Fruit fly (Drosophila melanogaster) whole organism, wandering third instar larva: ENCODE measurements around the gene Glut1.
A peak's percentile ranks its signal among the peaks of the same experiment; 100 is the strongest.

Experiments
- Abd-B ChIP-seq: fragments of >200 bp; optimal IDR thresholded peaks from 2 replicates; lab custom pipeline; 2017; ENCODE audit warnings: missing biosample characterization, missing genetic modification characterization
- CG32264 ChIP-seq: fragments of 200-800 bp; sonication (Bioruptor generic); optimal IDR thresholded peaks from 2 replicates; lab custom pipeline; 2016; ENCODE audit warnings: missing biosample characterization, missing genetic modification characterization
- CG9705 ChIP-seq: fragments of 200-800 bp; sonication (Bioruptor generic); optimal IDR thresholded peaks from 2 replicates; lab custom pipeline; 2018; ENCODE audit warnings: missing biosample characterization, mild to moderate bottlenecking, missing genetic modification characterization
- CrebA ChIP-seq: fragments of 200-800 bp; sonication (Bioruptor generic); optimal IDR thresholded peaks from 2 replicates; lab custom pipeline; 2016; ENCODE audit warnings: missing biosample characterization, mild to moderate bottlenecking, missing genetic modification characterization, borderline replicate concordance
- Dfd ChIP-seq: fragments of >200 bp; optimal IDR thresholded peaks from 2 replicates; lab custom pipeline; 2017; ENCODE audit warnings: missing biosample characterization, missing genetic modification characterization
- Dif ChIP-seq: fragments of 200-275, 200-300 bp; sonication (Bioruptor generic); optimal IDR thresholded peaks from 2 replicates; lab custom pipeline; 2018; ENCODE audit warnings: missing biosample characterization, missing genetic modification characterization; ENCODE audit not compliant: partially characterized antibody
- GATAd ChIP-seq: sonication (Bioruptor generic); optimal IDR thresholded peaks from 2 replicates; lab custom pipeline; 2016; ENCODE audit warnings: missing biosample characterization, missing genetic modification characterization
- HLH106 ChIP-seq: fragments of 200-800 bp; optimal IDR thresholded peaks from 3 replicates; lab custom pipeline; 2019; ENCODE audit warnings: missing biosample characterization, mild to moderate bottlenecking, missing genetic modification characterization, moderate library complexity
- Hnf4 ChIP-seq: fragments of 200-800 bp; sonication (Bioruptor generic); optimal IDR thresholded peaks from 2 replicates; lab custom pipeline; 2016; ENCODE audit warnings: missing biosample characterization, mild to moderate bottlenecking, missing genetic modification characterization
- Hr78 ChIP-seq: fragments of >200 bp; optimal IDR thresholded peaks from 2 replicates; lab custom pipeline; 2017; ENCODE audit warnings: missing biosample characterization, missing genetic modification characterization
- Hr83 ChIP-seq: fragments of 200-300 bp; sonication (Bioruptor generic); optimal IDR thresholded peaks from 2 replicates; lab custom pipeline; 2016; ENCODE audit warnings: missing biosample characterization, mild to moderate bottlenecking, missing genetic modification characterization, moderate library complexity; ENCODE audit not compliant: poor library complexity, severe bottlenecking
- Jra ChIP-seq: sonication (Bioruptor generic); optimal IDR thresholded peaks from 2 replicates; lab custom pipeline; 2016; ENCODE audit warnings: missing biosample characterization, missing genetic modification characterization
- Mio ChIP-seq: sonication (Bioruptor generic); optimal IDR thresholded peaks from 2 replicates; lab custom pipeline; 2016; ENCODE audit warnings: missing biosample characterization, missing genetic modification characterization
- Myc ChIP-seq: fragments of >200 bp; optimal IDR thresholded peaks from 2 replicates; lab custom pipeline; 2017
- N ChIP-seq: fragments of >200 bp; optimal IDR thresholded peaks from 2 replicates; lab custom pipeline; 2018; ENCODE audit warnings: missing biosample characterization, missing external identifiers, missing genetic modification characterization
- OdsH ChIP-seq: fragments of 200-800 bp; sonication (Bioruptor generic); optimal IDR thresholded peaks from 2 replicates; lab custom pipeline; 2016; ENCODE audit warnings: missing biosample characterization, mild to moderate bottlenecking, missing genetic modification characterization
- Rel ChIP-seq, 2 experiments: fragments of 200-800 bp; sonication (Bioruptor generic) in 1 of 2; optimal IDR thresholded peaks; 2 replicates in 1 of 2; 3 replicates in 1 of 2; lab custom pipeline; 2016 to 2019; ENCODE audit warnings: mild to moderate bottlenecking in 2 of 2, missing biosample characterization in 2 of 2, missing genetic modification characterization in 2 of 2, moderate library complexity in 1 of 2
- Sp1 ChIP-seq: fragments of 200-800 bp; sonication (Bioruptor generic); optimal IDR thresholded peaks from 3 replicates; lab custom pipeline; 2019; ENCODE audit warnings: missing biosample characterization, mild to moderate bottlenecking, missing genetic modification characterization, moderate library complexity
- Vsx2 ChIP-seq: fragments of 200-300, 225-300 bp; sonication (Bioruptor generic); optimal IDR thresholded peaks from 2 replicates; lab custom pipeline; 2018; ENCODE audit warnings: missing biosample characterization, missing genetic modification characterization; ENCODE audit not compliant: partially characterized antibody
- br ChIP-seq: fragments of 200-800 bp; sonication (Bioruptor generic); optimal IDR thresholded peaks from 2 replicates; lab custom pipeline; 2016; ENCODE audit warnings: missing biosample characterization, missing genetic modification characterization
- brk ChIP-seq: fragments of 200-800 bp; sonication (Bioruptor generic); optimal IDR thresholded peaks from 2 replicates; lab custom pipeline; 2016; ENCODE audit warnings: missing biosample characterization, mild to moderate bottlenecking, missing genetic modification characterization
- dl ChIP-seq, 2 experiments: fragments of 175-275, 200-275 bp in 1 of 2; fragments of 200-275 bp in 1 of 2; sonication (Bioruptor generic); optimal IDR thresholded peaks; lab custom pipeline; 2018; ENCODE audit warnings: mild to moderate bottlenecking in 2 of 2, missing biosample characterization in 2 of 2, missing genetic modification characterization in 2 of 2, moderate library complexity in 2 of 2; ENCODE audit not compliant: partially characterized antibody in 2 of 2, insufficient read depth in 1 of 2
- dmrt93B ChIP-seq: fragments of 200-800 bp; sonication (Bioruptor generic); optimal IDR thresholded peaks from 2 replicates; lab custom pipeline; 2018; ENCODE audit warnings: missing biosample characterization, mild to moderate bottlenecking, missing genetic modification characterization
- dsf ChIP-seq: sonication (Bioruptor generic); optimal IDR thresholded peaks from 2 replicates; lab custom pipeline; 2016; ENCODE audit warnings: missing biosample characterization, missing genetic modification characterization, borderline replicate concordance
- ey ChIP-seq: fragments of 200-800 bp; sonication (Bioruptor generic); optimal IDR thresholded peaks from 2 replicates; lab custom pipeline; 2016; ENCODE audit warnings: missing biosample characterization, missing genetic modification characterization
- foxo ChIP-seq, 2 experiments: fragments of 200-800 bp; sonication (Bioruptor generic); optimal IDR thresholded peaks; 2 replicates in 1 of 2; 3 replicates in 1 of 2; lab custom pipeline; 2016 to 2017; ENCODE audit warnings: missing biosample characterization in 2 of 2, missing genetic modification characterization in 2 of 2
- fru ChIP-seq: fragments of 200-800 bp; sonication (Bioruptor generic); optimal IDR thresholded peaks from 3 replicates; lab custom pipeline; 2016; ENCODE audit warnings: missing biosample characterization, mild to moderate bottlenecking, missing genetic modification characterization
- h ChIP-seq: fragments of 200-800 bp; sonication (Bioruptor generic); optimal IDR thresholded peaks from 3 replicates; lab custom pipeline; 2016; ENCODE audit warnings: missing biosample characterization, mild to moderate bottlenecking, missing genetic modification characterization
- jim ChIP-seq: fragments of 175-275, 200-325 bp; sonication (Bioruptor generic); optimal IDR thresholded peaks from 2 replicates; lab custom pipeline; 2016; ENCODE audit warnings: missing biosample characterization, mild to moderate bottlenecking, missing genetic modification characterization
- lola ChIP-seq: fragments of >200 bp; optimal IDR thresholded peaks from 2 replicates; lab custom pipeline; 2017; ENCODE audit warnings: missing biosample characterization, missing genetic modification characterization
- pan ChIP-seq: fragments of >200 bp; optimal IDR thresholded peaks from 2 replicates; lab custom pipeline; 2017
- psq ChIP-seq: fragments of 200-800 bp; sonication (Bioruptor generic); optimal IDR thresholded peaks from 3 replicates; lab custom pipeline; 2017; ENCODE audit warnings: missing biosample characterization, mild to moderate bottlenecking, missing genetic modification characterization, moderate library complexity
- rgr ChIP-seq: fragments of 200-800 bp; sonication (Bioruptor generic); optimal IDR thresholded peaks from 3 replicates; lab custom pipeline; 2016; ENCODE audit warnings: missing biosample characterization, mild to moderate bottlenecking, missing genetic modification characterization
- sage ChIP-seq: fragments of 200-800 bp; sonication (Bioruptor generic); optimal IDR thresholded peaks from 2 replicates; lab custom pipeline; 2016; ENCODE audit warnings: missing biosample characterization, mild to moderate bottlenecking, missing genetic modification characterization
- sv ChIP-seq: fragments of 200-800 bp; sonication (Bioruptor generic); optimal IDR thresholded peaks from 3 replicates; lab custom pipeline; 2016; ENCODE audit warnings: missing biosample characterization, missing genetic modification characterization
- tai ChIP-seq: sonication (Bioruptor generic); optimal IDR thresholded peaks from 2 replicates; lab custom pipeline; 2016; ENCODE audit warnings: missing biosample characterization, missing genetic modification characterization
- usp ChIP-seq: fragments of >200 bp; optimal IDR thresholded peaks from 2 replicates; lab custom pipeline; 2017; ENCODE audit warnings: missing biosample characterization, missing genetic modification characterization
- woc ChIP-seq: sonication (Bioruptor generic); optimal IDR thresholded peaks from 2 replicates; lab custom pipeline; 2016; ENCODE audit warnings: missing biosample characterization, mild to moderate bottlenecking, missing genetic modification characterization

The Glut1 gene

DNA sequence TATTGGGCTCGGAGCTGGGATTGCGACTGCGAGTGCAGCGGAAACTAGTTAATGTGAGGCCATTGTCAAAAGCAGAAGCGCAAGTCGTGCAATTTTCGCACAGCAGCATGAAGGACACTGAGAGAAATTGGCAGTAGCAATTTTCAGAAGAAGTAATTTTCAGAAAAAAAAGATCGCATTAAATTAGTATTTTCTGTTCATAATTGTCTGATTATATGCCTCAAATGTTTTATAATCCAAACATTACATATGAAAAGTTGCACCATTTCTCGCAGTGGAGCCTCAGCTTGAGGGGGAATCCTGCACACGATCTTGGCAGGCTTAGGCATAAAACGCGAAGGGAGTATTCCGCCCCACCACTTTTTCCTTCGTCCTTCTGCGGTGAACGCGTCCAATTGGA lies 9.5 kb upstream of the Glut1 start:
- TF ChIP-seq dl (GFP tag; optimal IDR thresholded peaks at IDR 0.05; lab: Kevin White, UChicago; ENCODE audit: insufficient read depth in 1 of 2, partially characterized antibody in 2 of 2) (no peak), lola (GFP tag; lab: Kevin White, UChicago) (no peak), Sp1 (GFP tag; lab: Kevin White, UChicago) (peak; percentile 76), psq (GFP tag; lab: Kevin White, UChicago) (peak; percentile 49), OdsH (GFP tag; lab: Kevin White, UChicago) (peak; percentile 66), foxo (GFP tag; optimal IDR thresholded peaks at IDR 0.05; lab: Kevin White, UChicago) (peak in 1 of 2 experiments; percentile 73), Hr78 (GFP tag; lab: Kevin White, UChicago) (no peak), Jra (GFP tag; lab: Kevin White, UChicago) (peak; percentile 35), Myc (lab: Kevin White, UChicago) (no peak), GATAd (GFP tag; lab: Kevin White, UChicago) (no peak), h (GFP tag; lab: Kevin White, UChicago) (peak; percentile 75), Mio (GFP tag; lab: Kevin White, UChicago) (no peak), rgr (peak; percentile 76), ey (GFP tag; lab: Kevin White, UChicago) (peak; percentile 71), Vsx2 (GFP tag; lab: Kevin White, UChicago) (no peak), CG9705 (GFP tag; lab: Kevin White, UChicago) (peak; percentile 32), pan (no peak), Dfd (GFP tag; lab: Kevin White, UChicago) (no peak), Rel (GFP tag; optimal IDR thresholded peaks at IDR 0.05; lab: Kevin White, UChicago) (no peak), Rel (tag; optimal IDR thresholded peaks at IDR 0.05; lab: Kevin White, UChicago) (peak; percentile 36), tai (peak; percentile 54), usp (no peak), dsf (no peak), fru (GFP tag; lab: Kevin White, UChicago) (peak; percentile 81), sv (GFP tag; lab: Kevin White, UChicago) (no peak), CG32264 (GFP tag; lab: Kevin White, UChicago) (no peak), Hnf4 (GFP tag; lab: Kevin White, UChicago) (peak; percentile 56), Dif (no peak), dmrt93B (GFP tag; lab: Kevin White, UChicago) (peak; percentile 31), Hr83 (no peak), jim (GFP tag; lab: Kevin White, UChicago) (no peak), woc (GFP tag; lab: Kevin White, UChicago) (no peak), HLH106 (tag; lab: Kevin White, UChicago) (peak; percentile 75), Abd-B (GFP tag; lab: Kevin White, UChicago) (no peak), brk (peak; percentile 56), N (GFP tag; lab: Kevin White, UChicago) (no peak), sage (GFP tag; lab: Kevin White, UChicago) (no peak), CrebA (GFP tag; lab: Kevin White, UChicago) (no peak), br (peak; percentile 61)
- TF ChIP-seq, all 38 proteins: peak for 17

DNA sequence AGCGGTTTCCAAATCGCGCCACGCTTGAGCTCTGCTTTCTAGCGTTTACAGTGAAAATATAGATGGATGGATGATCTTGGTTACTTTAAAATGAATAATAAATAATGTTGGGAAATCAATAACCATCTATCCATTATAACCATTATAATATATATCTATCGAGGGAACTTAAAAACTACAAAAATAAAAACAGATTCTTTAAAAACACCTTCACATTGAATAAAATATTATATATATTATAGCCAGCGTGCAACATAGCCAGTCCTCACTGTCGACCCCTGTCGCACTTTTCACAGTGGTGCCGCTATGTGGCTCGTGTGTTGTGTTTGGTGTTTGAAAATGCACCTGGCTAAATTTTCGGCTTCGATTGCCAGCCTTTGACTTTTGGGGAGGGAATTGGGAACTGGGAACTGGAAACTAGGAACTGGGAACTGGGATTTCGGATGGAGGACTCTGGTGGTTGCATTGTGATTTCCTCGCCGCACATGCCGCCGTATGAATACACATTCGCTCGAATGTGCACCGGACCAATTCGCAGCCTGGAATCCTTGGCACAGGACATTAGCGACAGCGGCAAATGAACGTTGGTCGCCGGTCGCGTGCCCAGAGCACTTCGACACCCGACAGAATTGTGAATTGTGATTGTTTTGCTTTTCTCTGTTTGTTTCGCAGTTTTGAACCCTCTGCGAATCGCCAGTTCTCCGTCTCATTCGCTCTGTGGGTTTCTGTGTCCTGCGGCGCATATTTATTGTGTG lies 8.7 kb upstream of the Glut1 start:
- TF ChIP-seq N (GFP tag; lab: Kevin White, UChicago) (no peak), sage (GFP tag; lab: Kevin White, UChicago) (no peak), pan (no peak), Hr78 (GFP tag; lab: Kevin White, UChicago) (no peak), usp (no peak), brk (no peak), Rel (GFP tag; optimal IDR thresholded peaks at IDR 0.05; lab: Kevin White, UChicago) (no peak), Rel (tag; optimal IDR thresholded peaks at IDR 0.05; lab: Kevin White, UChicago) (no peak), foxo (GFP tag; optimal IDR thresholded peaks at IDR 0.05; lab: Kevin White, UChicago) (peak in 1 of 2 experiments; percentile 52), dl (GFP tag; optimal IDR thresholded peaks at IDR 0.05; lab: Kevin White, UChicago; ENCODE audit: insufficient read depth in 1 of 2, partially characterized antibody in 2 of 2) (no peak), Mio (GFP tag; lab: Kevin White, UChicago) (no peak), HLH106 (tag; lab: Kevin White, UChicago) (peak; percentile 51), fru (GFP tag; lab: Kevin White, UChicago) (peak; percentile 30), lola (GFP tag; lab: Kevin White, UChicago) (no peak), Sp1 (GFP tag; lab: Kevin White, UChicago) (peak; percentile 44), GATAd (GFP tag; lab: Kevin White, UChicago) (no peak), woc (GFP tag; lab: Kevin White, UChicago) (peak; percentile 23), tai (no peak), sv (GFP tag; lab: Kevin White, UChicago) (no peak), Hnf4 (GFP tag; lab: Kevin White, UChicago) (peak; percentile 12), Jra (GFP tag; lab: Kevin White, UChicago) (no peak), CG9705 (GFP tag; lab: Kevin White, UChicago) (no peak), dmrt93B (GFP tag; lab: Kevin White, UChicago) (no peak), Abd-B (GFP tag; lab: Kevin White, UChicago) (no peak), jim (GFP tag; lab: Kevin White, UChicago) (no peak), Dfd (GFP tag; lab: Kevin White, UChicago) (no peak), Vsx2 (GFP tag; lab: Kevin White, UChicago) (no peak), Hr83 (no peak), psq (GFP tag; lab: Kevin White, UChicago) (peak; percentile 5), rgr (peak; percentile 13), br (no peak), OdsH (GFP tag; lab: Kevin White, UChicago) (peak; percentile 4), dsf (no peak), CrebA (GFP tag; lab: Kevin White, UChicago) (no peak), CG32264 (GFP tag; lab: Kevin White, UChicago) (no peak), ey (GFP tag; lab: Kevin White, UChicago) (no peak), h (GFP tag; lab: Kevin White, UChicago) (peak; percentile 50), Myc (lab: Kevin White, UChicago) (no peak), Dif (no peak)
